Fruit fly (Drosophila melanogaster): ENCODE data around the gene ear.
A peak's percentile ranks its signal among the peaks of the same experiment; 100 is the strongest.

ear gene

DNA sequence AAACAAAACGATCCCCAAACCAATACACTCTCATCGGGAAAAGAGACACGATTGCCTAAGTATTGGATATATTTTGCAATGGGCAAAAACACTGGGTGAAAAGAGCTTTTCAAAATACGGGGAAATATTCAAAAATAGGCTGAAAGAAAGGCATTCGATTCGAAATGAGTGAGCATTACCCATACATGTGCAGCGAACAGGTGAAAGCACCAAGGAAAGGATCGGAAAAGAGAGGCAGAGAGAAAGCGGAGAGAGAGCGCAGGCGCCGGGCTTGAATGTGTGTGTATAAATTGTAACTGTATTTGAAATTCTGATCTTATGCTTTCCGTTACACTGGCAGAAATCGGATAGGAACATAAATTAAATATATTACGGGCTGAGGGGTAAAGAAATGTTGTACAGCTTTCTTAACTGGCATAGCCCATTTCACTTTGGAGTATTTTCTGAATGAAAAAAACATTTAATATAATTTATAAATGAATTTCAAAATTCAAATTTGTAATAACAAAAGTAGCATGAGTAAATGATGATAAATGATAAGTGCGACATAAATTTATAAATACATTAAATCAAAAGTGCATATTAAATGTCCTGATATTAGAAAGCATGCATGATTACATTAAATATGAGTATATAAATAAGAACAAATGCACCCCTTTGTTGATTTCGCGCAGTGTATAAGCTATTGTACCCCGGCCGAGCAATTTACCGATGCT, 39.8 kb upstream of the ear start (continued):
- no peak; the same call in 2 of the 3 replicates for TF ChIP-seq so (GFP tag; IDR thresholded peaks at IDR 0.05)
- TF ChIP-seq mam (GFP tag; optimal IDR thresholded peaks at IDR 0.05) = peak; percentile 2
- TF ChIP-seq chn (GFP tag; optimal IDR thresholded peaks at IDR 0.05) = peak; percentile 5
- no peak for TF ChIP-seq CG4617 (GFP tag; optimal IDR thresholded peaks at IDR 0.05; ENCODE audit: borderline replicate concordance)
- TF ChIP-seq CG2129 (GFP tag; IDR thresholded peaks at IDR 0.05; ENCODE audit: partially characterized antibody) = no peak
- peak; percentile 56 for TF ChIP-seq cato (GFP tag; optimal IDR thresholded peaks at IDR 0.05; ENCODE audit: borderline replicate concordance)
- no peak for TF ChIP-seq hb (GFP tag; IDR thresholded peaks at IDR 0.05; ENCODE audit: partially characterized antibody)
- TF ChIP-seq CG15011 (GFP tag; optimal IDR thresholded peaks at IDR 0.05) = peak; percentile 12
- peak; percentile 51 for TF ChIP-seq Deaf1 (tag; optimal IDR thresholded peaks at IDR 0.05)
- no peak for TF ChIP-seq CG17568 (GFP tag; optimal IDR thresholded peaks at IDR 0.05)
- TF ChIP-seq CG13624 (GFP tag; optimal IDR thresholded peaks at IDR 0.05) = no peak
- TF ChIP-seq CG10543 (GFP tag; optimal IDR thresholded peaks at IDR 0.05) = peak; percentile 35
- no peak for TF ChIP-seq zen2 (GFP tag; IDR thresholded peaks at IDR 0.05; ENCODE audit: partially characterized antibody)
- no peak for TF ChIP-seq CG32772 (GFP tag; IDR thresholded peaks at IDR 0.05)
- TF ChIP-seq CG14667 (GFP tag; IDR thresholded peaks at IDR 0.05) = peak; percentile 35; the same call in 1 of the 2 replicates
- peak; percentile 63 for TF ChIP-seq Nf-YC (tag; optimal IDR thresholded peaks at IDR 0.05)
- TF ChIP-seq CG11723 (GFP tag; optimal IDR thresholded peaks at IDR 0.05) = peak; percentile 47
- peak; percentile 38 for TF ChIP-seq HLH3B (GFP tag; IDR thresholded peaks at IDR 0.05)
- peak; percentile 86 for TF ChIP-seq CG31441 (GFP tag; IDR thresholded peaks at IDR 0.05)
- TF ChIP-seq wdn (GFP tag; IDR thresholded peaks at IDR 0.05) = no peak
- peak; percentile 54 for TF ChIP-seq ewg (GFP tag; optimal IDR thresholded peaks at IDR 0.05)
- no peak for TF ChIP-seq CG17612 (GFP tag; IDR thresholded peaks at IDR 0.05)
- TF ChIP-seq CG5245 (GFP tag; optimal IDR thresholded peaks at IDR 0.05) = peak; percentile 24
- peak; percentile 80 for TF ChIP-seq CG13775 (GFP tag; optimal IDR thresholded peaks at IDR 0.05)
- peak; percentile 69 for TF ChIP-seq row (GFP tag; IDR thresholded peaks at IDR 0.05)
- TF ChIP-seq Dp (GFP tag; optimal IDR thresholded peaks at IDR 0.05) = no peak
- peak; percentile 74 for TF ChIP-seq CG33557 (GFP tag; optimal IDR thresholded peaks at IDR 0.05)
- TF ChIP-seq D (optimal IDR thresholded peaks at IDR 0.05) = no peak
- TF ChIP-seq D (GFP tag; optimal IDR thresholded peaks at IDR 0.05) = peak; percentile 82
- TF ChIP-seq sug (tag; optimal IDR thresholded peaks at IDR 0.05) = peak; percentile 62
- peak; percentile 64 for TF ChIP-seq CG3281 (GFP tag; optimal IDR thresholded peaks at IDR 0.05)
- TF ChIP-seq CG2116 (GFP tag; optimal IDR thresholded peaks at IDR 0.05) = peak; percentile 36
- peak; percentile 19 for TF ChIP-seq YL-1 (GFP tag; optimal IDR thresholded peaks at IDR 0.05)
- TF ChIP-seq Meics (GFP tag; optimal IDR thresholded peaks at IDR 0.05) = peak; percentile 52
- peak; percentile 16; the same call in 1 of the 2 replicates for TF ChIP-seq CG32532 (GFP tag; IDR thresholded peaks at IDR 0.05)
- no peak for TF ChIP-seq toy (GFP tag; IDR thresholded peaks at IDR 0.05)
- TF ChIP-seq CG8478 (optimal IDR thresholded peaks at IDR 0.05) = no peak
- TF ChIP-seq CG17829 (tag; optimal IDR thresholded peaks at IDR 0.05) = peak; percentile 76

DNA sequence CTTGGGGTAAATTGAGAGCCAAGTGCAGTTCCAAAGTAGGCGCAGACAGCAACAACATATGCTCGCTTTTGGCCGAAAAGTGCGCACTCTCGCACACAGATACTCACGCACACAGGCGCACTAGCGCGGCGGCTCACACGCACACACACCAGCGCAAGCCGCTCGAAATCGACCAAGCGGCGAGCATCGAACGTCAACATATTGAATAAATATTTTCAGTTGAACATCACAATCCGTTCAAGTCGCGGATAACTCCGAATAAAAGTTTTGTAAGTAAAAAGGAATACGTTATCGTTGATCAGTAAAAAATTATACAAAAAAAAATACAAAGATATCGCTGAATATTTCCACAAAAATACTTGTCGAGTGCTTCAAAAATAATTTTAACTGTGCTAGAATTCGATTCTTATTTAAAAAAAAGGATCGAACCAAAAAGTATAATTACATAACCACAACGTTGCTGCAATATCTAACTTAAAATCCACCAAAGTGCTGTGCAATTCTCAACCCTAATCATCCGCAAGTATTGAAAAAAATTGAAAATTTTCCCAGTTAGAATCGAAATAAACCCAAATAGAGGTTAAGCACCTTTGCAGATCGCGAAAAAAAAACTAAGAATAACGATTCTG, 39.1 kb upstream of the ear start:
- TF ChIP-seq CG15601 (tag; optimal IDR thresholded peaks at IDR 0.05) = peak; percentile 99
- TF ChIP-seq CG17829 (tag; optimal IDR thresholded peaks at IDR 0.05) = no peak
- TF ChIP-seq Ptx1 (GFP tag; IDR thresholded peaks at IDR 0.05) = no peak
- TF ChIP-seq C15 (GFP tag; IDR thresholded peaks at IDR 0.05) = no peak
- peak; percentile 7 for TF ChIP-seq CG18262 (tag; optimal IDR thresholded peaks at IDR 0.05)
- peak; percentile 54; the same call in 1 of the 2 replicates for TF ChIP-seq chm (GFP tag; IDR thresholded peaks at IDR 0.05)
- no peak for TF ChIP-seq pan (optimal IDR thresholded peaks at IDR 0.05)
- peak in 1 of 2 experiments; percentile 2 for TF ChIP-seq pan (GFP tag; optimal IDR thresholded peaks at IDR 0.05 in 1 of 2, IDR thresholded peaks at IDR 0.05 in 1 of 2)
- no peak for TF ChIP-seq Hr78 (GFP tag; optimal IDR thresholded peaks at IDR 0.05)
- no peak for TF ChIP-seq prd (optimal IDR thresholded peaks at IDR 0.05)
- TF ChIP-seq prd (GFP tag; IDR thresholded peaks at IDR 0.05) = no peak
- TF ChIP-seq CG17802 (tag; optimal IDR thresholded peaks at IDR 0.05) = no peak
- peak in 1 of 2 experiments; percentile 39 for TF ChIP-seq Trl (optimal IDR thresholded peaks at IDR 0.05)
- TF ChIP-seq Trl (GFP tag; optimal IDR thresholded peaks at IDR 0.05) = no peak
- peak; percentile 80 for TF ChIP-seq cg (GFP tag; optimal IDR thresholded peaks at IDR 0.05)
